Worm (Caenorhabditis elegans) whole organism, early embryonic: ENCODE measurements around the gene lro-1.

Experiments
- B0310.2 ChIP-seq: sonication (generic microtip); optimal IDR thresholded peaks from 2 replicates; lab custom pipeline; 2016; ENCODE audit warnings: mild to moderate bottlenecking, missing genetic modification characterization, missing compliant biosample characterization
- F13C5.2 ChIP-seq: sonication (generic microtip); optimal IDR thresholded peaks from 2 replicates; lab custom pipeline; 2017; ENCODE audit warnings: mild to moderate bottlenecking, missing genetic modification characterization, inconsistent platforms, missing compliant biosample characterization
- aly-1 ChIP-seq: sonication (generic microtip); optimal IDR thresholded peaks from 2 replicates; lab custom pipeline; 2016; ENCODE audit warnings: missing genetic modification characterization, missing compliant biosample characterization
- ama-1 ChIP-seq: fragments of 150-350 bp; optimal IDR thresholded peaks from 2 replicates; lab custom pipeline; 2014
- ceh-36 ChIP-seq: sonication (generic microtip); optimal IDR thresholded peaks from 2 replicates; lab custom pipeline; 2016; ENCODE audit warnings: missing genetic modification characterization, inconsistent platforms, missing compliant biosample characterization
- ets-7 ChIP-seq: sonication (generic microtip); optimal IDR thresholded peaks from 2 replicates; lab custom pipeline; 2016; ENCODE audit warnings: missing genotype, missing genetic modification characterization, missing compliant biosample characterization
- flt-1 ChIP-seq: fragments of 200-800 bp; sonication (Bioruptor generic); IDR thresholded peaks from 2 replicates; pipeline ENCODE4 v1.3.6; 2022; ENCODE audit warnings: missing genetic modification characterization, missing compliant biosample characterization
- hmbx-1 ChIP-seq: sonication (generic microtip); optimal IDR thresholded peaks from 2 replicates; lab custom pipeline; 2016; ENCODE audit warnings: mild to moderate bottlenecking, missing genetic modification characterization, missing compliant biosample characterization
- hmg-4 ChIP-seq: fragments of 200-800 bp; sonication (Bioruptor generic); optimal IDR thresholded peaks from 2 replicates; lab custom pipeline; 2018; ENCODE audit warnings: mild to moderate bottlenecking, missing genetic modification characterization, missing compliant biosample characterization
- sea-1 ChIP-seq: fragments of 200-800 bp; sonication (Bioruptor generic); conservative IDR thresholded peaks from 2 replicates; pipeline ENCODE4 v1.3.6; 2022; ENCODE audit warnings: missing genetic modification characterization, missing compliant biosample characterization
- tbx-37 ChIP-seq: fragments of 200-800 bp; sonication (Bioruptor generic); conservative IDR thresholded peaks from 2 replicates; pipeline ENCODE4 v1.3.6; 2022; ENCODE audit warnings: missing genetic modification reagents, missing genetic modification characterization, missing compliant biosample characterization
- tra-4 ChIP-seq: sonication (generic microtip); optimal IDR thresholded peaks from 2 replicates; lab custom pipeline; 2017; ENCODE audit warnings: missing genetic modification characterization, missing compliant biosample characterization

DNA sequence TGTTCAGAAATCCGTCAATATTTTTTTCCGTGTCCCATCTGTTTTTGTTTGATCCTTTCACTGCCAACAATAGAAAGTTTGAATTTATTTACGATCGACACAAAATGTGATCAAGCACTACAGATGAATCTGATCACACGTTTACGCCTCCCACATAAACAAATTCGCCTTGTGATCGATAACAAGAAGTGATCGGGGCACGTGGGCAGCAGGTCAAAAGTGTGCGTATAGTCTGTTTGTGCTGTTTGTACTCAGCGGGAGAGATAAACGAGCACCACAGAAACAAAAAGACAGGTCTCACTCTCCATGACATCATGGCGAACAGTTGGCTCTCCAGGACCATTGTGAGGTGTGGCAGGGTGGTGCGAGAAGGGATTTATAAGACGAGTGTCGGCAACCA, 16.3 kb upstream of the lro-1 start:
- TF ChIP-seq B0310.2 (tag; lab: Kevin White, UChicago) (no peak), aly-1 (no peak), tra-4 (no peak), tbx-37 (GFP tag; lab: Robert Waterston, UW) (no peak), ama-1 (no peak), sea-1 (GFP tag; lab: Robert Waterston, UW) (0 out of 2 replicates have a peak, but pooled peaks have one; percentile 32), ceh-36 (tag; lab: Kevin White, UChicago) (peak; percentile 49), ets-7 (tag; lab: Kevin White, UChicago) (peak; percentile 6), hmbx-1 (tag; lab: Kevin White, UChicago) (no peak), flt-1 (GFP tag; lab: Robert Waterston, UW) (no peak), hmg-4 (GFP tag; lab: Kevin White, UChicago) (peak; percentile 58), F13C5.2 (tag; lab: Kevin White, UChicago) (no peak)
